Worm (Caenorhabditis elegans) whole organism, L2 larva: ENCODE data around the gene ckb-2.

Source experiments
- C34F6.9 ChIP-seq: fragments of 150-350 bp; optimal IDR thresholded peaks from 2 replicates; lab custom pipeline; 2014; ENCODE audit warnings: missing biosample characterization, missing genetic modification characterization
- ceh-82 ChIP-seq: fragments of 150-350 bp; optimal IDR thresholded peaks from 2 replicates; lab custom pipeline; 2014; ENCODE audit warnings: missing biosample characterization, missing genetic modification characterization
- dmd-4 ChIP-seq: sonication (generic microtip); optimal IDR thresholded peaks from 2 replicates; lab custom pipeline; 2017; ENCODE audit warnings: missing biosample characterization, missing genetic modification characterization
- elt-3 ChIP-seq: sonication (generic microtip); optimal IDR thresholded peaks from 2 replicates; lab custom pipeline; 2017; ENCODE audit warnings: missing biosample characterization, missing genetic modification characterization
- lin-13 ChIP-seq: fragments of 150-350 bp; optimal IDR thresholded peaks from 2 replicates; lab custom pipeline; 2014; ENCODE audit warnings: missing biosample characterization, missing genetic modification reagents, missing genetic modification characterization
- lsy-2 ChIP-seq, 2 experiments: fragments of 150-350 bp in 1 of 2; sonication (generic microtip) in 1 of 2; optimal IDR thresholded peaks; 2 replicates each; lab custom pipeline; 2014 to 2017; ENCODE audit warnings: missing biosample characterization in 2 of 2, missing genetic modification characterization in 2 of 2
- mab-5 ChIP-seq: fragments of 150-350 bp; optimal IDR thresholded peaks from 2 replicates; lab custom pipeline; 2014; ENCODE audit warnings: missing biosample characterization, missing genetic modification characterization
- nhr-12 ChIP-seq: fragments of 150-350 bp; optimal IDR thresholded peaks from 2 replicates; lab custom pipeline; 2014; ENCODE audit warnings: missing biosample characterization, missing genetic modification characterization
- nhr-237 ChIP-seq: fragments of 150-350 bp; optimal IDR thresholded peaks from 2 replicates; lab custom pipeline; 2014; ENCODE audit warnings: missing biosample characterization, missing genetic modification characterization
- nhr-25 ChIP-seq: fragments of 150-350 bp; sonication (generic microtip); optimal IDR thresholded peaks from 3 replicates; lab custom pipeline; 2014; ENCODE audit warnings: missing biosample characterization, missing genetic modification characterization
- unc-62 ChIP-seq: fragments of 150-350 bp; optimal IDR thresholded peaks from 2 replicates; lab custom pipeline; 2014; ENCODE audit warnings: missing biosample characterization, missing genetic modification reagents, missing genetic modification characterization

DNA sequence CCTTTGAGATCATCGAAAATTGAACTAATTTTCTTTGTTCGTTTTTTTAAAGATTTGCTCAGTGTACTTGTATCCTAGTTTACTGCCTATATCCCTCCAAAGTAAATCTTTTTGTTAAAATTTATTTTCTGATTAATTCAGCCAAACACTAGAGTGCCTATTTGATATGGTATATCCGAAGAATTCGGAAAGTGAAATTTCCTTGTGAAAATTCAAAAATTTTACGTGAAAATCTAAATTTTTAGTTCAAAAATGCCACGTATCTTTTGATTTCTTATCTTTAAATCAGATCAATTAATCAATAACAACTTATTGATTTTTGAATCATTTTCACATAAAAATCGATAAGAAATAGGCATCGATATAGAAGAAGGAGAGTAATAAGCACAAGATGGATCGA is 30.7 kb downstream of the ckb-2 start, which contains the start of gene R07E5.6:
- no peak for TF ChIP-seq lsy-2 (tag; optimal IDR thresholded peaks at IDR 0.05; lab: Kevin White, UChicago)
- no peak for TF ChIP-seq C34F6.9 (tag; lab: Kevin White, UChicago)
- no peak for TF ChIP-seq nhr-12 (tag; lab: Kevin White, UChicago)
- no peak for TF ChIP-seq lin-13 (GFP tag; lab: Kevin White, UChicago)
- TF ChIP-seq ceh-82 (tag; lab: Kevin White, UChicago): no peak
- no peak for TF ChIP-seq elt-3 (tag; lab: Kevin White, UChicago)
- TF ChIP-seq nhr-237 (tag; lab: Kevin White, UChicago): no peak
- no peak for TF ChIP-seq unc-62 (GFP tag; lab: Kevin White, UChicago)
- TF ChIP-seq dmd-4 (tag; lab: Kevin White, UChicago): no peak
- no peak for TF ChIP-seq nhr-25 (tag; lab: Kevin White, UChicago)
- TF ChIP-seq mab-5 (tag; lab: Kevin White, UChicago): no peak
